Fruit fly (Drosophila melanogaster) whole organism: Measurements from ENCODE around the gene CG13084.

Experiments used
- EcR ChIP-seq, 2 experiments: fragments of >200 bp; optimal IDR thresholded peaks; 2 replicates each; lab custom pipeline; 2017; ENCODE audit warnings: missing biosample characterization in 2 of 2, missing genetic modification characterization in 2 of 2, missing genetic modification reagents in 2 of 2
- pan ChIP-seq: fragments of >200 bp; optimal IDR thresholded peaks from 2 replicates; lab custom pipeline; 2017
- psq ChIP-seq: fragments of >200 bp; optimal IDR thresholded peaks from 2 replicates; lab custom pipeline; 2017
- usp ChIP-seq: fragments of >200 bp; optimal IDR thresholded peaks from 2 replicates; lab custom pipeline; 2017; ENCODE audit warnings: missing biosample characterization, missing genetic modification characterization, mixed read lengths

dm6 chr2L:19442627-19443026 lies 42.1 kb upstream of the CG13084 start, which contains the start of gene CG10237:
- TF ChIP-seq psq (lab: Kevin White, UChicago) (no peak), usp (GFP tag; lab: Kevin White, UChicago) (no peak), EcR (GFP tag; optimal IDR thresholded peaks at IDR 0.05; lab: Kevin White, UChicago) (no peak), pan (lab: Kevin White, UChicago) (no peak)
